Fruit fly (Drosophila melanogaster): ENCODE measurements around the gene Dci.
A peak's percentile ranks its signal among the peaks of the same experiment; 100 is the strongest.

The Dci gene

dm6 chr3L:821951-822350 is 29.2 kb upstream of the Dci start (continued):
- TF ChIP-seq wdn (GFP tag; IDR thresholded peaks at IDR 0.05) (peak; percentile 28; the same call in 1 of the 2 replicates), H2.0 (GFP tag; IDR thresholded peaks at IDR 0.05) (peak; percentile 48; the same call in 1 of the 2 replicates), CG2202 (tag; optimal IDR thresholded peaks at IDR 0.05) (peak; percentile 51), CG4328 (GFP tag; optimal IDR thresholded peaks at IDR 0.05) (peak; percentile 62), unc-4 (GFP tag; IDR thresholded peaks at IDR 0.05; ENCODE audit: partially characterized antibody) (no peak), grn (GFP tag; optimal IDR thresholded peaks at IDR 0.05) (no peak), CG13894 (tag; optimal IDR thresholded peaks at IDR 0.05) (no peak), CG7839 (tag; optimal IDR thresholded peaks at IDR 0.05) (peak; percentile 79), chm (GFP tag; IDR thresholded peaks at IDR 0.05) (peak; percentile 69), CG18619 (GFP tag; optimal IDR thresholded peaks at IDR 0.05) (peak; percentile 48), CG17802 (tag; optimal IDR thresholded peaks at IDR 0.05) (peak; percentile 35), ase (GFP tag; IDR thresholded peaks at IDR 0.05) (peak; percentile 65; the same call in 2 of the 3 replicates), so (GFP tag; IDR thresholded peaks at IDR 0.05) (peak; percentile 79), Lpt (GFP tag; optimal IDR thresholded peaks at IDR 0.05) (no peak), MBD-R2 (GFP tag; IDR thresholded peaks at IDR 0.05) (peak; percentile 42; the same call in 1 of the 2 replicates), ftz-f1 (GFP tag; optimal IDR thresholded peaks at IDR 0.05) (no peak), Hr3 (GFP tag; optimal IDR thresholded peaks at IDR 0.05) (peak; percentile 53), Doc2 (GFP tag; IDR thresholded peaks at IDR 0.05) (no peak), cg (GFP tag; optimal IDR thresholded peaks at IDR 0.05) (no peak), gem (tag; optimal IDR thresholded peaks at IDR 0.05) (peak; percentile 85), hb (GFP tag; IDR thresholded peaks at IDR 0.05; ENCODE audit: partially characterized antibody) (no peak), CG10959 (GFP tag; IDR thresholded peaks at IDR 0.05) (peak; percentile 65; the same call in 1 of the 2 replicates), oc (tag; optimal IDR thresholded peaks at IDR 0.05) (no peak), ato (GFP tag; IDR thresholded peaks at IDR 0.05; ENCODE audit: partially characterized antibody) (no peak), CG2889 (GFP tag; IDR thresholded peaks at IDR 0.05) (no peak), row (GFP tag; IDR thresholded peaks at IDR 0.05) (peak; percentile 75), Atf3 (GFP tag; optimal IDR thresholded peaks at IDR 0.05) (no peak), CG34376 (GFP tag; optimal IDR thresholded peaks at IDR 0.05) (no peak), Mes4 (GFP tag; optimal IDR thresholded peaks at IDR 0.05) (no peak), zfh1 (GFP tag; IDR thresholded peaks at IDR 0.05) (peak; percentile 83), trem (tag; optimal IDR thresholded peaks at IDR 0.05) (peak; percentile 73), aop (GFP tag; IDR thresholded peaks at IDR 0.05) (peak; percentile 72), PHDP (tag; optimal IDR thresholded peaks at IDR 0.05) (peak; percentile 74), sr (GFP tag; IDR thresholded peaks at IDR 0.05) (no peak; the same call in 2 of the 3 replicates), run (tag; optimal IDR thresholded peaks at IDR 0.05) (peak; percentile 62), chn (GFP tag; optimal IDR thresholded peaks at IDR 0.05) (peak; percentile 32), CG15696 (tag; optimal IDR thresholded peaks at IDR 0.05) (peak; percentile 68), CG6683 (GFP tag; optimal IDR thresholded peaks at IDR 0.05) (peak; percentile 44), eve (GFP tag; optimal IDR thresholded peaks at IDR 0.05) (no peak), prd (optimal IDR thresholded peaks at IDR 0.05) (no peak), prd (GFP tag; IDR thresholded peaks at IDR 0.05) (peak; percentile 86), CG4707 (GFP tag; optimal IDR thresholded peaks at IDR 0.05) (peak; percentile 56), her (GFP tag; optimal IDR thresholded peaks at IDR 0.05) (no peak), B-H1 (GFP tag; IDR thresholded peaks at IDR 0.05) (peak; percentile 10; the same call in 1 of the 3 replicates), Dfd (GFP tag; optimal IDR thresholded peaks at IDR 0.05) (no peak), Hr39 (optimal IDR thresholded peaks at IDR 0.05) (no peak), CG8944 (GFP tag; optimal IDR thresholded peaks at IDR 0.05) (no peak), tap (tag; optimal IDR thresholded peaks at IDR 0.05) (peak; percentile 82), al (GFP tag; IDR thresholded peaks at IDR 0.05) (peak; percentile 45; the same call in 1 of the 2 replicates), lbe (GFP tag; optimal IDR thresholded peaks at IDR 0.05) (peak; percentile 41), Myb (GFP tag; optimal IDR thresholded peaks at IDR 0.05) (no peak), Six4 (GFP tag; optimal IDR thresholded peaks at IDR 0.05) (peak; percentile 77)

Data from whole organism, embryonic.